Worm (Caenorhabditis elegans) whole organism, dauer: ENCODE measurements around the gene Y8A9A.2.
"Not testable (repeated sequence)": the region's sequence is repeated elsewhere in the genome, so short reads cannot be mapped to it uniquely, and the experiment has no call there.

ENCODE experiments used
- unc-62 ChIP-seq: sonication (generic microtip); optimal IDR thresholded peaks from 2 replicates; lab custom pipeline; 2017; ENCODE audit warnings: missing biosample characterization, missing genetic modification reagents, missing genetic modification characterization

The Y8A9A.2 gene

DNA sequence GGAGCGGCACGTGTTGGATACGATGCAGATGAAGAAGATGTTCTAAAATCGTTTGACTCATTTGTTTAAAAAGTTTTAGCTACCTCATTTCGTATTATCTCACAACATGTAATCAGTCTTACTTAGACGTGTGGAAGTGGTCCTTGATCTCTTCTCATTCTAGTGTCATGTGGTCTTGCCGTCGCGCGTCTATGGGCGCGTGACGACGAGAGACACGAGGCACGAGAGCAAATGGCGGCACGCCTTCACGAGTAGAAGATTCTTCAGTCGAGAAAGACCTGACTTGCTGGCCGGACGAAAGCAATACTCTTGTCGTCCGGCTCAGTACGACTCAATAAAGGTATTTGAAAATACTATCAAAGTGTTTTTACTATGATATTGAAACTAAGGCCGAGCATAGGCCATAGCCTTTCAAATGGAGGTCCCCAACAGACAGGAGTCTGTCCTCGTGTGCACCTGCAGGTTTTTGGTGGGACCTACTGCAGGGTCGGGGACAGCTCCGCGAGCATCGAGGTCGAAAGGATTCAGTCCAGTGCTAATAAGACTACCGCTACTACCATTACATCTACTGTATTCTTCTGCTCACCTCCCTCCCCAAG, 20.9 kb downstream of the Y8A9A.2 start, which contains the start of gene fbxa-24:
Gene fbxa-24, plus strand, starts transcription at position 276 of the 599 bp plus-strand sequence.
- TF ChIP-seq unc-62 = not testable (repeated sequence)

DNA sequence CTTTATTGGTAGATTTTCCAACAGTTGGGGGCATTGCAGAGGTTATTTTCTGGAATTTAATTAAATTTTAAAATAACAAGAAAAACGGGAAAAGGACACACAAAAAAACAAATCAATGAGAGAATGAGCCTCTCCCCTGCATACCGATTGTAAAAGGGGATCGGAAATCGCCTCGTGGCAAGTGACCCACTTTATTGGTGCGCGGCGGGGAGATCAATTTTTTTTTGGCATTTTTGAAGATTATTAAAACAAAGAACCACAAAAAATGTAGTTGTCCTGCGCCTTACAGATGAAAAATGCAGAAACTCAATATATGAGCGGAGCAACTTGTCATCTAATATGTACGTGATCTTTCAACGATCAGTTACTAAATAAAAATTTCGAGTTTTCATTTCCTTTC, 25.8 kb downstream of the Y8A9A.2 start, which contains the start of gene F54D10.7:
Gene F54D10.7, minus strand, starts transcription at position 49 of the 400 bp plus-strand sequence.
- TF ChIP-seq unc-62 = no peak

DNA sequence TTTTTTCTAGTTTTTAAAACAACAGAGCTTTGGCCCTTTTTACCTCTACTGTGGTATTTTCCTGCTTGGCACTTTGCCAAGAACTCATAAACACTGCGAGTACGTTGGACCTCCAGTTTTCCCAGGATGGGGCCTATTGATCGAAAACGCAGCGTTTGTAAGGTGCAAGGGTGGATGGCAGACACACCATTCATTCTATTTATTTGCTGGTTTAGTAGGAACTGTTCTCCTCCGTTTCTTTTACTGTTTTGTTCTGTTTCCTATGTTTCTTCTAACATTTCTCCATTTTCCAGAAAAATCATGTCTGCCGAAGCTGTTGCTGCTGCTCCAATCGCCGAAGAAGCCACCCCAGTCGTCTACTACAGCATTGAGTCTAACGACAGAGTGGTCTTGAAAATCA, 28.4 kb downstream of the Y8A9A.2 start, which contains the start of gene skr-15:
Gene skr-15, plus strand, starts transcription at position 301 of the 400 bp plus-strand sequence.
- TF ChIP-seq unc-62 = no peak

DNA sequence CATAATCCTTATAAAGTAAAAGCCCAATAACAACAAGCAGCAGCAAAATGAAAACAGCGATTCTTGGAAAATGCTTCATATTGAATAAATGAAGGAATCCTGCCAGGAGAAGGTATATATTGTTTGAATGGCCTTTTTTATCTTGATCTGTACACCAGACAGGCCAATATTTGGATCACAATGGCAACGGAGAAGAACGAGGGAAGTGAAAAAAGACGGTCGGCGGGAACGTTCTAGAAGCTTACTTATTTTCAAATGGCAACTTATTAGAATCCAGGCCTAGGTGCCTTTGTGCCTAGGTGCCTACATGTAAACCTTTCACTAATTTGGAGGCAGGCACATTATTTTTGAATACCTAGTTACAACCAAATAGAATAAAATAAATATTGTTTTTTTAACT, 32.4 kb downstream of the Y8A9A.2 start, which contains the start of gene F54D10.8:
Gene F54D10.8, minus strand, starts transcription at position 101 of the 400 bp plus-strand sequence.
- TF ChIP-seq unc-62 = no peak

DNA sequence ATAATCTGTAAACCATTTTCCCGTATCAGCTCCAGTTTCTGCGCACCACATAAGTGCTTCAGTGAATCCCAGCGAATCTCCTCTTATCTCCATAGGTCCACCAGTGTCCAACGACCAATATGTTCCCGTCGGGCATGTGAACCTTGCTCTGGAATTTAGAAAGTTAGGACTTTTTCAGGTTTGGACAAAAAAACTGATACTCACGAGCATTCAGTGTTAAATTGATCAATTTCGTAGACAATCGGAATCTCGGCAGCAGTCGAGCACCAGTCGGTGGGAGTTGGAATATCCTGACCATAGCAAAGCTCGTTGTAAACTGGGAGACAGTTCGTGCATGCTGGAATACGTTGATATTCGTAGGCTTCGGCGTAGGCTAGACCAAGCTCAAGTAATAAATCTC, 34.2 kb downstream of the Y8A9A.2 start:
- TF ChIP-seq unc-62 = no peak

DNA sequence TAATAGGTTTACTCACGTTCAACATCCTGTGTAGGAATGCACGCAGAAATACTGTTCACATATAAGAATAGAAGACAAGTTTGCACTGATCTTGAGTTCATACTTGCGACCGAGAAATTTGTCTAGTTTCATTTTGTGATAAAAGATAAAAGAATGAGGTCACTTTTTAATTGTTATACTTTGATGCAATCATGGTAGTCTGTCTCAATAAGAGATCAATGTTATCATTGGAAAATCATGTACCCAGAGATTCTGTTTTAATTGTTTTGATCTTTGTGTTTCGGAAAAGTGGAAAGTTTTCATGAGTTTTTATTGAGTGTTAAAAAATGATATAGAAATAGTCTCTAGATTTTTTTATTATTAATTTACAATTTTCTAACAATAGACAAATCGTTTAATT, 37.0 kb downstream of the Y8A9A.2 start, which contains the start of gene F54D10.9:
Gene F54D10.9, minus strand, starts transcription at position 101 of the 400 bp plus-strand sequence.
- TF ChIP-seq unc-62 = no peak

DNA sequence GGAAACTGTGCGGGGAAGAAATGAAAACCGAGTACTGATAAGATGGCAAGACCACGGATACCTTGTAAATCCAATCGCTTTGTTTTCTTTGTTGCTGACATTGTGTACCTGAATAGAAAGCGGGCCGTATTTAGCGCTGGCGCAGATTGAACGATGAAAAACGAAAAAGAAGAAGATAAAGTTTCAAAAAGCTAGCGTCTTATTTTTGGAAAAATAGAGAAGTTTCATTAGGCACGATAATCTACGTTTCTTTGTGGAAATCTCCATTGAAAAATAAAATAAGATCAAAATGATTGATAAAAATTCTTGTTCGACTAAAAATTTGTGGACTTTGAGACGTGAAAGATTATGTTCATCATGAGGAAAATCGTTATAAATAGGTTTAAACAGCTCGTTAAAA, 40.5 kb downstream of the Y8A9A.2 start, which contains the start of gene oac-4:
Gene oac-4, minus strand, starts transcription at position 101 of the 400 bp plus-strand sequence.
- no peak for TF ChIP-seq unc-62

DNA sequence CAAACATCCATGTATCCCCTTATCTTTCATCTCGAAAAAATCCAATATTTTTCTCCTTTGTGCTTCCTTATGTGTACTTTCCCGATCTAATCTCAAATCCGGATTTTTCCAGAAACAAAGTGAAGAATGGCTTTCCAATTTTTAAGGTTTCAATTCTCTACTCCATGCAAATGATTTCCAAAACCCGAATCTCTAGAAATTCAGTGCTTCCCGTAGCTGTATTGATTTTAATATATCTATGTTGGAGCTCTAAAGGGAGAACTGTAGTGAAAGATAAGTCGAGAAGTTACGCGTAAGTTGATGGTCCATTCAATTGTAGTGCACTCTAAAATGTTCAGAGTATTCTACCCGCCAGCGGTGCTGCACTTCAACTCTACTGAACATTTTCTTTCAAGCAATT, 44.1 kb downstream of the Y8A9A.2 start, which contains the start of gene C17A2.4:
Gene C17A2.4, plus strand, starts transcription at position 301 of the 400 bp plus-strand sequence.
- TF ChIP-seq unc-62 = no peak

DNA sequence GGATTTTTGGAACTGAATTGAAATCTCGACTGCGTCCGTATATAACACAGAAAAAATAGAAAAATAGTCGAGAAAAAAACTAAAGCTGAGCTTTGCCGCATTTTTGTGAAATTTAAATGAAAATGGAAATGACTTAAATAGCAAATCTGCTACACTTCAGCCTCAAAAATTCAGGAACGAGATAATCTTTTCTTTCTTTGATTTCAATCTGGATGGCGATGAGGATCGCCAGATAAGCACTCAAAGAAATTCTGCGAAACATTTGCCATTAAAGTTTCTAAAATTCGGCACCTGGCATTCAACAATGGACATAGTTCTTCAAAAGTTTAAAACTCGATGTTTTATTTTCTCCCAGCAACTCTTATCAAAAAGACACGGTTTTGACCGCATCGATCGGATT, 47.9 kb downstream of the Y8A9A.2 start, which contains the start of the genes C17A2.7 and C17A2.3:
Gene C17A2.7, minus strand, starts transcription at position 101 of the 400 bp plus-strand sequence.
Gene C17A2.3, plus strand, starts transcription at position 305 of the 400 bp plus-strand sequence.
- TF ChIP-seq unc-62 = no peak

DNA sequence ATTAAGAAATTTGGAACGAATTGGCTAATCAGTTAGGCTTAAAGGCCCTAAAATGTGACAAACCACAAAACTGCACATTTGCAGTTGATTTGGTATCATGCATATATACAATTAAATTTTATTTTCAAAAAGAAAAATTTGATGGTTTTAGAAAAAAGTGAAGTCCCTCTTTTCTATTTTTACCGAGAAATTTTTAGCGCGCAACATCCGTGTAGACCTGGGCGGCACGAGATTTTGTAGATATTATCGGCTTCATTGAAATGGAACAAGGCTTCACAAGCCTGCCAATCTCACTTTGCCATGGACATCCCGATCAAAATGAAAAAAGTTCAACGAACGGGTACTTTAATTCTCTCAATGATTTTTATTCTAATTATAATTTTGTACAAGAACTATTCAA, 50.6 kb downstream of the Y8A9A.2 start, which contains the start of gene C17A2.2:
Gene C17A2.2, plus strand, starts transcription at position 301 of the 400 bp plus-strand sequence.
- TF ChIP-seq unc-62 = no peak
